Fruit fly (Drosophila melanogaster): ENCODE measurements around the gene CG5986.

DNA sequence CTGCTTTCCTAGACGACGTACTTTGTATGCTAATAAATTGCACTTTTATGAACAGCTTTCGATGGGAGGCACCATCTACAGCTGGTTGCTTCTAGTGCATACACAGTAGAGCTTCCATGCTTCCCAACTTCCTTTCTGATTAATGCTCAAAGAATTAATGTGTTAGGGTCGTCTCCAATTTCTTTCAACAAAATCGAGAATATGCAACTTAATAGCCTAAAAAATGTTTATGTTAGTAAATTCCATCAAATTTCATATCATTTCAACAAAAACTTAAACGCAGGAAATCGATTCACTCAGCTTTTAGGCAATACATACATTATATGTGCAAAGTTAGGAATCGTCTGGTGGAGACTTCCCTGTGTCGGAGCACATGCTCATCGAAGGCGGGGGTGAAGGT lies 23.5 kb upstream of the CG5986 start:
- TF ChIP-seq CG12768 (GFP tag; optimal IDR thresholded peaks at IDR 0.05) (no peak), Clk (GFP tag; optimal IDR thresholded peaks at IDR 0.05) (no peak), tj (GFP tag; optimal IDR thresholded peaks at IDR 0.05) (no peak)

Measured in whole organism, adult.